Fruit fly (Drosophila melanogaster): ENCODE measurements around the gene rt.

- TF ChIP-seq HLH106 (tag; optimal IDR thresholded peaks at IDR 0.05) = no peak
- no peak for TF ChIP-seq usp (GFP tag; optimal IDR thresholded peaks at IDR 0.05)
- no peak for TF ChIP-seq h (GFP tag; optimal IDR thresholded peaks at IDR 0.05)
- no peak for TF ChIP-seq Hr78 (GFP tag; optimal IDR thresholded peaks at IDR 0.05)
- no peak for TF ChIP-seq Jra (GFP tag; optimal IDR thresholded peaks at IDR 0.05)
- TF ChIP-seq Vsx2 (GFP tag; optimal IDR thresholded peaks at IDR 0.05; ENCODE audit: partially characterized antibody) = no peak
- TF ChIP-seq dl (GFP tag; optimal IDR thresholded peaks at IDR 0.05; ENCODE audit: insufficient read depth in 1 of 2, partially characterized antibody in 2 of 2) = no peak
Measured at dm6 chr3L:11547302-11547994, 40.1 kb downstream of the rt start.
